Worm (Caenorhabditis elegans): Measurements from ENCODE around the gene Y73F8A.15.

DNA sequence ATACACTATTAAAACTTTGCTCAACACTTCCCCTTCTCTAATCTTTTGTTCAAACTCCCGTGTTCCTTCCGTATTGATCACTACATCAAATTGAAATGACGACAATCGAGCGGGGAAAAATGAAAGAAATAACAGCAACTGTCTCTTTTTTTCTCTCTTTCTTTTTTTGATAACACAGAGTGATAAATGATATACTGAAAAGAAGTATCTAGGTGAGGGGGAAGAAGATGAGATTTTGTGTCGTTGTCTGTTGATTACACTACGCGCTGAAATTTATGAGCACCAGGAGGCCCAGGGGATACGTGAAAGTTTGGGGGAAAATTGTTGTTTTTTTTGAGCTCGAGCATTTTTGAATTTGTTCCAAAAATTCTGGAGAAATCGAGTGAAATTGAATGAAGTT lies 47.3 kb upstream of the Y73F8A.15 start:
- TF ChIP-seq flt-1 (GFP tag; IDR thresholded peaks at IDR 0.05) (no peak), cog-1 (tag; optimal IDR thresholded peaks at IDR 0.05) (no peak), klf-2 (GFP tag; conservative IDR thresholded peaks at IDR 0.05) (no peak), ref-1 (GFP tag; conservative IDR thresholded peaks at IDR 0.05) (no peak)
